Worm (Caenorhabditis elegans): ENCODE measurements around the gene C07E3.3.

The C07E3.3 gene

ce11 chrII:10346075-10346474, 11.2 kb downstream of the C07E3.3 start, which contains the start of gene C07E3.10:
Gene C07E3.10 (plus strand): TSS chrII:10346375.
- TF ChIP-seq nhr-179 (tag; optimal IDR thresholded peaks at IDR 0.05) (no peak), ztf-26 (tag; optimal IDR thresholded peaks at IDR 0.05) (no peak), ceh-100 (GFP tag; IDR thresholded peaks at IDR 0.05) (no peak), madf-6 (GFP tag; IDR thresholded peaks at IDR 0.05) (peak; percentile 37; the same call in 1 of the 2 replicates), snpc-1.1 (tag; optimal IDR thresholded peaks at IDR 0.05; ENCODE audit: insufficient read depth) (no peak), let-526 (GFP tag; IDR thresholded peaks at IDR 0.05) (no peak), mcd-1 (GFP tag; IDR thresholded peaks at IDR 0.05) (no peak), ZK185.1 (tag; optimal IDR thresholded peaks at IDR 0.05; ENCODE audit: poor library complexity, severe bottlenecking) (no peak), D2030.7 (GFP tag; IDR thresholded peaks at IDR 0.05) (no peak), cebp-1 (GFP tag; IDR thresholded peaks at IDR 0.05) (no peak), cebp-1 (tag; optimal IDR thresholded peaks at IDR 0.05) (peak; percentile 53), mel-28 (tag; optimal IDR thresholded peaks at IDR 0.05; ENCODE audit: borderline replicate concordance) (no peak)

- TF ChIP-seq ztf-6 (GFP tag; IDR thresholded peaks at IDR 0.05) = no peak
- no peak for TF ChIP-seq hlh-12 (tag; optimal IDR thresholded peaks at IDR 0.05)
- no peak for TF ChIP-seq ceh-91 (GFP tag; IDR thresholded peaks at IDR 0.05)
- no peak for TF ChIP-seq F49E8.2 (tag; optimal IDR thresholded peaks at IDR 0.05; ENCODE audit: insufficient read depth)
Observed at ce11 chrII:10345012-10345411, 12.3 kb downstream of the C07E3.3 start, which contains the start of gene pro-2. Gene pro-2 (minus strand): TSS chrII:10345112.

ce11 chrII:10329754-10330153, 27.6 kb downstream of the C07E3.3 start:
- TF ChIP-seq zim-3 (tag; optimal IDR thresholded peaks at IDR 0.05) (no peak), ZK185.1 (tag; optimal IDR thresholded peaks at IDR 0.05; ENCODE audit: poor library complexity, severe bottlenecking) (no peak), F57C9.4 (tag; optimal IDR thresholded peaks at IDR 0.05) (no peak), nhr-120 (GFP tag; IDR thresholded peaks at IDR 0.05) (no peak), lsl-1 (GFP tag; optimal IDR thresholded peaks at IDR 0.05) (no peak), lin-26 (GFP tag; IDR thresholded peaks at IDR 0.05) (no peak), F22D6.2 (tag; optimal IDR thresholded peaks at IDR 0.05) (no peak), bed-2 (GFP tag; IDR thresholded peaks at IDR 0.05) (no peak), let-526 (GFP tag; IDR thresholded peaks at IDR 0.05) (no peak), hlh-26 (GFP tag; conservative IDR thresholded peaks at IDR 0.05) (no peak), cebp-1 (GFP tag; IDR thresholded peaks at IDR 0.05) (no peak), cebp-1 (tag; optimal IDR thresholded peaks at IDR 0.05) (no peak), F52B5.7 (tag; optimal IDR thresholded peaks at IDR 0.05) (no peak), pha-4 (tag; optimal IDR thresholded peaks at IDR 0.05) (no peak), ceh-91 (GFP tag; IDR thresholded peaks at IDR 0.05) (no peak), ztf-18 (tag; optimal IDR thresholded peaks at IDR 0.05) (no peak), Y56A3A.18 (GFP tag; IDR thresholded peaks at IDR 0.05) (no peak), ceh-100 (GFP tag; IDR thresholded peaks at IDR 0.05) (no peak)

- TF ChIP-seq F37B4.10 (GFP tag; IDR thresholded peaks at IDR 0.05) (no peak), F10E7.11 (tag; optimal IDR thresholded peaks at IDR 0.05) (no peak), sdz-38 (tag; optimal IDR thresholded peaks at IDR 0.05) (no peak), F52B5.7 (tag; optimal IDR thresholded peaks at IDR 0.05) (no peak), cebp-1 (GFP tag; IDR thresholded peaks at IDR 0.05) (no peak), cebp-1 (tag; optimal IDR thresholded peaks at IDR 0.05) (no peak), egrh-3 (GFP tag; IDR thresholded peaks at IDR 0.05) (peak; percentile 76; the same call in 1 of the 2 replicates), zfh-2 (GFP tag; conservative IDR thresholded peaks at IDR 0.05) (peak; percentile 87), ztf-25 (GFP tag; IDR thresholded peaks at IDR 0.05) (no peak)
Observed at ce11 chrII:10325615-10326232, 31.6 kb downstream of the C07E3.3 start, which contains the start of gene appg-1. Gene appg-1 (plus strand): TSS chrII:10326041.

All from whole organism, young adult.